Worm (Caenorhabditis elegans) whole organism, midembryonic: Measurements from ENCODE around the gene istr-1.

Experiments
- T22C8.4 ChIP-seq: fragments of 200-800 bp; sonication (Bioruptor generic); IDR thresholded peaks from 2 replicates; pipeline ENCODE4 v1.3.6; 2022; ENCODE audit warnings: missing genetic modification characterization, missing compliant biosample characterization
- cog-1 ChIP-seq: sonication (generic microtip); optimal IDR thresholded peaks from 2 replicates; lab custom pipeline; 2016; ENCODE audit warnings: missing genetic modification characterization, missing compliant biosample characterization
- flt-1 ChIP-seq: fragments of 200-800 bp; sonication (Bioruptor generic); IDR thresholded peaks from 2 replicates; pipeline ENCODE4 v1.3.6; 2022; ENCODE audit warnings: missing genetic modification characterization, missing compliant biosample characterization
- klf-2 ChIP-seq: fragments of 200-800 bp; sonication (Bioruptor generic); conservative IDR thresholded peaks from 2 replicates; pipeline ENCODE4 v1.3.6; 2022; ENCODE audit warnings: missing genetic modification reagents, missing genetic modification characterization, missing compliant biosample characterization
- med-1 ChIP-seq: sonication (generic microtip); optimal IDR thresholded peaks from 2 replicates; lab custom pipeline; 2017; ENCODE audit warnings: missing genetic modification characterization, mild to moderate bottlenecking, missing compliant biosample characterization, antibody characterized with exemption, missing genetic modification reagents; ENCODE audit not compliant: insufficient read depth
- ref-1 ChIP-seq: fragments of 200-800 bp; sonication (Bioruptor generic); conservative IDR thresholded peaks from 2 replicates; pipeline ENCODE4 v1.3.6; 2022; ENCODE audit warnings: missing genetic modification reagents, missing genetic modification characterization, missing compliant biosample characterization
- tab-1 ChIP-seq: fragments of 200-800 bp; sonication (Bioruptor generic); IDR thresholded peaks from 2 replicates; pipeline ENCODE4 v1.3.6; 2022; ENCODE audit warnings: missing genetic modification characterization, missing compliant biosample characterization
- ztf-23 ChIP-seq: fragments of 200-800 bp; sonication (Bioruptor generic); IDR thresholded peaks from 2 replicates; pipeline ENCODE4 v1.3.6; 2022; ENCODE audit warnings: missing genetic modification reagents, missing genetic modification characterization, missing compliant biosample characterization
- ztf-29 ChIP-seq: fragments of 200-800 bp; sonication (Bioruptor generic); IDR thresholded peaks from 2 replicates; pipeline ENCODE4 v1.3.6; 2022; ENCODE audit warnings: missing genetic modification reagents, missing genetic modification characterization, missing compliant biosample characterization

istr-1 gene

ce11 chrV:12697364-12697901 is at the start of gene istr-1:
TSS of gene istr-1 (plus strand) at chrV:12697858.
- no peak for TF ChIP-seq med-1 (GFP tag; lab: Kevin White, UChicago)
- TF ChIP-seq klf-2 (GFP tag; lab: Robert Waterston, UW), result no peak
- TF ChIP-seq ztf-23 (GFP tag; lab: Robert Waterston, UW), result no peak
- TF ChIP-seq tab-1 (GFP tag; lab: Robert Waterston, UW), result no peak
- TF ChIP-seq ztf-29 (GFP tag; lab: Robert Waterston, UW), result no peak

- TF ChIP-seq ztf-29 (GFP tag; lab: Robert Waterston, UW) (no peak), med-1 (GFP tag; lab: Kevin White, UChicago) (no peak), cog-1 (tag; lab: Kevin White, UChicago) (no peak), ztf-23 (GFP tag; lab: Robert Waterston, UW) (no peak), klf-2 (GFP tag; lab: Robert Waterston, UW) (no peak), T22C8.4 (GFP tag; lab: Robert Waterston, UW) (no peak), tab-1 (GFP tag; lab: Robert Waterston, UW) (no peak), flt-1 (GFP tag; lab: Robert Waterston, UW) (no peak), ref-1 (GFP tag; lab: Robert Waterston, UW) (no peak)
Observed at ce11 chrV:12649213-12649612, 48.4 kb upstream of the istr-1 start, which contains the start of gene gpa-9. TSS of gene gpa-9 (minus strand) at chrV:12649313.

- no peak for TF ChIP-seq flt-1 (GFP tag; lab: Robert Waterston, UW)
- no peak for TF ChIP-seq med-1 (GFP tag; lab: Kevin White, UChicago)
- TF ChIP-seq T22C8.4 (GFP tag; lab: Robert Waterston, UW), result no peak
- no peak for TF ChIP-seq ref-1 (GFP tag; lab: Robert Waterston, UW)
- TF ChIP-seq tab-1 (GFP tag; lab: Robert Waterston, UW), result no peak
- TF ChIP-seq cog-1 (tag; lab: Kevin White, UChicago), result no peak
- no peak for TF ChIP-seq klf-2 (GFP tag; lab: Robert Waterston, UW)
- TF ChIP-seq ztf-29 (GFP tag; lab: Robert Waterston, UW), result no peak
Observed at ce11 chrV:12649636-12650035, 48.0 kb upstream of the istr-1 start, which contains the start of gene lin-25. TSS of gene lin-25 (plus strand) at chrV:12649925.

- no peak for TF ChIP-seq T22C8.4 (GFP tag; lab: Robert Waterston, UW)
- TF ChIP-seq ztf-23 (GFP tag; lab: Robert Waterston, UW), result no peak
- TF ChIP-seq klf-2 (GFP tag; lab: Robert Waterston, UW), result no peak
- no peak for TF ChIP-seq cog-1 (tag; lab: Kevin White, UChicago)
- TF ChIP-seq ztf-29 (GFP tag; lab: Robert Waterston, UW), result no peak
- no peak for TF ChIP-seq med-1 (GFP tag; lab: Kevin White, UChicago)
- no peak for TF ChIP-seq tab-1 (GFP tag; lab: Robert Waterston, UW)
- TF ChIP-seq flt-1 (GFP tag; lab: Robert Waterston, UW), result no peak
- no peak for TF ChIP-seq ref-1 (GFP tag; lab: Robert Waterston, UW)
Observed at ce11 chrV:12658142-12658541, 39.5 kb upstream of the istr-1 start, which contains the start of gene W05B10.6. TSS of gene W05B10.6 (minus strand) at chrV:12658242.

- TF ChIP-seq cog-1 (tag; lab: Kevin White, UChicago) (no peak), ref-1 (GFP tag; lab: Robert Waterston, UW) (no peak), ztf-23 (GFP tag; lab: Robert Waterston, UW) (no peak), flt-1 (GFP tag; lab: Robert Waterston, UW) (no peak), ztf-29 (GFP tag; lab: Robert Waterston, UW) (no peak), T22C8.4 (GFP tag; lab: Robert Waterston, UW) (no peak), klf-2 (GFP tag; lab: Robert Waterston, UW) (no peak), tab-1 (GFP tag; lab: Robert Waterston, UW) (no peak), med-1 (GFP tag; lab: Kevin White, UChicago) (no peak)
Observed at ce11 chrV:12659426-12659825, 38.2 kb upstream of the istr-1 start, which contains the start of gene ccch-3. TSS of gene ccch-3 (minus strand) at chrV:12659687.

- no peak for TF ChIP-seq ztf-23 (GFP tag; lab: Robert Waterston, UW)
- TF ChIP-seq flt-1 (GFP tag; lab: Robert Waterston, UW), result no peak
- no peak for TF ChIP-seq ref-1 (GFP tag; lab: Robert Waterston, UW)
- TF ChIP-seq klf-2 (GFP tag; lab: Robert Waterston, UW), result no peak
- no peak for TF ChIP-seq cog-1 (tag; lab: Kevin White, UChicago)
- TF ChIP-seq T22C8.4 (GFP tag; lab: Robert Waterston, UW), result no peak
- no peak for TF ChIP-seq tab-1 (GFP tag; lab: Robert Waterston, UW)
- TF ChIP-seq med-1 (GFP tag; lab: Kevin White, UChicago), result no peak
- no peak for TF ChIP-seq ztf-29 (GFP tag; lab: Robert Waterston, UW)
Observed at ce11 chrV:12660280-12660818, 37.3 kb upstream of the istr-1 start, which contains the start of gene his-74. TSS of gene his-74 (minus strand) at chrV:12660330.

ce11 chrV:12661619-12662018 is 36.0 kb upstream of the istr-1 start, which contains the start of gene W05B10.3:
TSS of gene W05B10.3 (minus strand) at chrV:12661719.
- TF ChIP-seq flt-1 (GFP tag; lab: Robert Waterston, UW) (no peak), tab-1 (GFP tag; lab: Robert Waterston, UW) (no peak), cog-1 (tag; lab: Kevin White, UChicago) (no peak), ref-1 (GFP tag; lab: Robert Waterston, UW) (no peak), T22C8.4 (GFP tag; lab: Robert Waterston, UW) (no peak), ztf-23 (GFP tag; lab: Robert Waterston, UW) (no peak), med-1 (GFP tag; lab: Kevin White, UChicago) (no peak), ztf-29 (GFP tag; lab: Robert Waterston, UW) (no peak), klf-2 (GFP tag; lab: Robert Waterston, UW) (no peak)

ce11 chrV:12663386-12663785 is 34.3 kb upstream of the istr-1 start:
- TF ChIP-seq flt-1 (GFP tag; lab: Robert Waterston, UW), result no peak
- no peak for TF ChIP-seq ztf-29 (GFP tag; lab: Robert Waterston, UW)
- no peak for TF ChIP-seq tab-1 (GFP tag; lab: Robert Waterston, UW)
- TF ChIP-seq T22C8.4 (GFP tag; lab: Robert Waterston, UW), result no peak
- no peak for TF ChIP-seq ref-1 (GFP tag; lab: Robert Waterston, UW)
- no peak for TF ChIP-seq med-1 (GFP tag; lab: Kevin White, UChicago)
- no peak for TF ChIP-seq klf-2 (GFP tag; lab: Robert Waterston, UW)
- no peak for TF ChIP-seq cog-1 (tag; lab: Kevin White, UChicago)
- TF ChIP-seq ztf-23 (GFP tag; lab: Robert Waterston, UW), result no peak
